Fruit fly (Drosophila melanogaster): ENCODE measurements around the gene scpr-B.

The scpr-B gene

dm6 chr3R:11216156-11216630, 24.6 kb downstream of the scpr-B start, which contains the start of the genes RpS25 and CG4820 (continued):
- TF ChIP-seq Ets21C (GFP tag; optimal IDR thresholded peaks at IDR 0.05) (peak; percentile 64), dac (GFP tag; optimal IDR thresholded peaks at IDR 0.05) (peak; percentile 64), CG6808 (GFP tag; optimal IDR thresholded peaks at IDR 0.05) (peak; percentile 79), topi (GFP tag; optimal IDR thresholded peaks at IDR 0.05) (peak; percentile 86), Smox (GFP tag; optimal IDR thresholded peaks at IDR 0.05) (peak; percentile 74), CG11294 (GFP tag; IDR thresholded peaks at IDR 0.05) (0 out of 2 replicates have a peak, but pooled peaks have one; percentile 36), Blimp-1 (GFP tag; optimal IDR thresholded peaks at IDR 0.05) (peak; percentile 67), CG10669 (GFP tag; optimal IDR thresholded peaks at IDR 0.05) (peak; percentile 76)

- TF ChIP-seq eg (GFP tag; IDR thresholded peaks at IDR 0.05) (peak; percentile 61), vri (GFP tag; optimal IDR thresholded peaks at IDR 0.05) (peak; percentile 56), CG11902 (GFP tag; optimal IDR thresholded peaks at IDR 0.05) (peak; percentile 67), CG6854 (GFP tag; optimal IDR thresholded peaks at IDR 0.05) (peak; percentile 51), CG6163 (GFP tag; IDR thresholded peaks at IDR 0.05) (0 out of 3 replicates have a peak, but pooled peaks have one; percentile 29), Hr38 (GFP tag; optimal IDR thresholded peaks at IDR 0.05) (no peak), CG6276 (GFP tag; optimal IDR thresholded peaks at IDR 0.05) (no peak), CG15336 (GFP tag; IDR thresholded peaks at IDR 0.05) (peak; percentile 60), dac (GFP tag; optimal IDR thresholded peaks at IDR 0.05) (peak; percentile 22), CG32006 (GFP tag; optimal IDR thresholded peaks at IDR 0.05) (peak; percentile 74), CG8319 (GFP tag; optimal IDR thresholded peaks at IDR 0.05) (no peak), Eip78C (GFP tag) (peak; percentile 85), Eip75B (GFP tag; optimal IDR thresholded peaks at IDR 0.05) (peak; percentile 70), spab (GFP tag; optimal IDR thresholded peaks at IDR 0.05) (no peak), Ets21C (GFP tag; optimal IDR thresholded peaks at IDR 0.05) (peak; percentile 58), acj6 (GFP tag; optimal IDR thresholded peaks at IDR 0.05) (peak; percentile 61), fd59A (GFP tag; optimal IDR thresholded peaks at IDR 0.05) (peak; percentile 1), Hr4 (GFP tag; optimal IDR thresholded peaks at IDR 0.05) (peak; percentile 87), CG4318 (GFP tag; optimal IDR thresholded peaks at IDR 0.05) (no peak), CG34406 (GFP tag; optimal IDR thresholded peaks at IDR 0.05) (peak; percentile 50), Sox15 (GFP tag; optimal IDR thresholded peaks at IDR 0.05) (peak; percentile 25), CG3919 (GFP tag; optimal IDR thresholded peaks at IDR 0.05) (peak; percentile 62), net (GFP tag; optimal IDR thresholded peaks at IDR 0.05) (peak; percentile 44), pdm3 (GFP tag; optimal IDR thresholded peaks at IDR 0.05) (peak; percentile 69), CG31627 (GFP tag; optimal IDR thresholded peaks at IDR 0.05) (peak; percentile 71), CG8632 (GFP tag; optimal IDR thresholded peaks at IDR 0.05) (no peak), Lpt (GFP tag; optimal IDR thresholded peaks at IDR 0.05) (no peak), fkh (GFP tag; optimal IDR thresholded peaks at IDR 0.05) (peak; percentile 40), topi (GFP tag; optimal IDR thresholded peaks at IDR 0.05) (peak; percentile 78), CG6792 (GFP tag; optimal IDR thresholded peaks at IDR 0.05) (peak; percentile 43), CG9139 (GFP tag; optimal IDR thresholded peaks at IDR 0.05) (no peak), Met (GFP tag; optimal IDR thresholded peaks at IDR 0.05) (peak; percentile 76), Sox14 (GFP tag; optimal IDR thresholded peaks at IDR 0.05) (peak; percentile 82), lz (GFP tag; optimal IDR thresholded peaks at IDR 0.05) (peak; percentile 80), CG8119 (GFP tag; IDR thresholded peaks at IDR 0.05) (peak; percentile 51; the same call in 2 of the 3 replicates), Smox (GFP tag; optimal IDR thresholded peaks at IDR 0.05) (peak; percentile 65), Hr39 (GFP tag; optimal IDR thresholded peaks at IDR 0.05) (peak; percentile 75), CG16779 (tag; optimal IDR thresholded peaks at IDR 0.05) (no peak), fd85E (GFP tag; optimal IDR thresholded peaks at IDR 0.05) (no peak), esn (GFP tag; optimal IDR thresholded peaks at IDR 0.05) (peak; percentile 83), CG11294 (GFP tag; IDR thresholded peaks at IDR 0.05) (peak; percentile 47; the same call in 1 of the 2 replicates), CG3032 (tag; optimal IDR thresholded peaks at IDR 0.05) (peak; percentile 71), OdsH (GFP tag; optimal IDR thresholded peaks at IDR 0.05) (peak; percentile 71), dsx (GFP tag; optimal IDR thresholded peaks at IDR 0.05; ENCODE audit: poor library complexity, severe bottlenecking) (peak; percentile 56), CG1621 (tag; optimal IDR thresholded peaks at IDR 0.05) (peak; percentile 45), achi (GFP tag; optimal IDR thresholded peaks at IDR 0.05) (peak; percentile 64)
Observed at dm6 chr3R:11214449-11214950, 26.3 kb downstream of the scpr-B start, which contains the start of gene ZnT86D. ZnT86D (minus strand) TSS chr3R:11214539.

All from whole organism, prepupa.